Worm (Caenorhabditis elegans): ENCODE results near the gene dnbp-1.

dnbp-1 gene

DNA sequence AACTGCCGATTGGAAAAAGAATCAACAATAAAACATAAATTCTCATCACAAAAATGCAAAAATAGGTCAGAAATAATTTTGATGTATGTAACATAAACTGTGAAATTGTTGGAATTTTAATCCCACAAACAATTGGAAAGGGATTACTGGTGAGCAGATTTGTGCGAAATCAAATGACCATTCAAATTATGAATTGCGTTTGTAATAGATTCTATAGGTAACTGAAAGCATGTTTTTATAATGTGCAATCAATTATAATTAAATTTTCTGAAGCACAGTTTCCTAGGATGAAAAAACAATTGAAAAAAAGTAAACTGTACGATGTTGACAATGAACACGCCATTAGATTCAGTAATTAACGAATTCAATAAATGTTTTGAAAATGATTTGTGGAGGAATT is 6.1 kb upstream of the dnbp-1 start, which contains the start of gene tor-1:
tor-1 (minus strand) TSS at position 101 of the 400 bp plus-strand sequence.
- no peak for TF ChIP-seq T26A8.4 (GFP tag; IDR thresholded peaks at IDR 0.05)
- no peak for TF ChIP-seq mep-1 (tag; optimal IDR thresholded peaks at IDR 0.05)

DNA sequence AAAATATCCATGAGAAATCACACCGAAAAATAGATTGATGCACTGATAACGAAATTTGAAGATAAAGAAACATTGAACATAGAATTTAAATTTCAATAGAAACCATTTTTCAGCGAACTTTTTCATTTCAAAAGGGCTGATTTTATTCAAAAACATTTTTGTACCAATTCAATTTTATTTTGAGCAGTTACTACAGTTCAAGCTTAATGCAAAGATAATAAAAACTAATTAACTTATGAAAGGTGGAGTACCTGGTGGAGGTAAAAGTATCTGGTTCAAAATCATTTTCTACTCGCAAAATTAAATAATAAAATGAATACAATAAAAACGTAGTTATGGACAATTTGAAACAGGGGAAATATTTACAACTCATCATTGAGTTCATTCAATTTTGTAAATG is 4.4 kb upstream of the dnbp-1 start, which contains the start of gene tor-2:
tor-2 (minus strand) TSS at position 101 of the 400 bp plus-strand sequence.
- TF ChIP-seq F44E2.7 (GFP tag; IDR thresholded peaks at IDR 0.05) = no peak
- no peak for TF ChIP-seq lin-15B (tag; optimal IDR thresholded peaks at IDR 0.05)
- TF ChIP-seq tra-1 (GFP tag; IDR thresholded peaks at IDR 0.05) = no peak
- TF ChIP-seq nhr-41 (GFP tag; IDR thresholded peaks at IDR 0.05) = no peak
- TF ChIP-seq dmd-9 (GFP tag; IDR thresholded peaks at IDR 0.05) = no peak
- no peak for TF ChIP-seq ces-1 (GFP tag; optimal IDR thresholded peaks at IDR 0.05)
- TF ChIP-seq D1046.2 (GFP tag; IDR thresholded peaks at IDR 0.05) = no peak
- TF ChIP-seq daf-12 (tag; optimal IDR thresholded peaks at IDR 0.05) = no peak
- no peak for TF ChIP-seq unc-62 (GFP tag; optimal IDR thresholded peaks at IDR 0.05 in 1 of 2)
- no peak for TF ChIP-seq unc-62 (tag; optimal IDR thresholded peaks at IDR 0.05)
- TF ChIP-seq saeg-2 (GFP tag; IDR thresholded peaks at IDR 0.05) = no peak
- TF ChIP-seq nhr-77 (tag; optimal IDR thresholded peaks at IDR 0.05) = no peak
- no peak for TF ChIP-seq set-16 (GFP tag; IDR thresholded peaks at IDR 0.05)
- no peak for TF ChIP-seq fkh-10 (GFP tag; optimal IDR thresholded peaks at IDR 0.05)

DNA sequence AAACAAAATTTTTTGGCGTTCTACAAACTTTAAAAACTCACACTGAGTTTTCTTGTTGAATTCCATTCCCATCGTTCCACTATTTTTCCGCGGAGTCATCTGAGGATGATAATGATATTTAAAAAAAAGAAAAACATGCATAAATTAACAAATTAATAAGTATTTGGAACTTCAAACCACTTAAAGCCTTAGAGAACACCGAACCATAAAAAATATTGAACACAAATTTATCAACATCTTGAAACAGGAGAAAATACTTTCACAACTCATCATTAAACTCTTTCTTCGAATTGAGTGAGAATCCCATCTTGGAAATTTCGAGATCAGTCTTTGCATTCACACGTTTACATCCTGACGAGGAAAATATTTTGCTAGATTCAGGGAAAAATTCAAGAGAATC is 2.8 kb upstream of the dnbp-1 start, which contains the start of gene gei-18:
gei-18 (minus strand) TSS at position 101 of the 400 bp plus-strand sequence.
- TF ChIP-seq nhr-102 (tag; optimal IDR thresholded peaks at IDR 0.05) = no peak

DNA sequence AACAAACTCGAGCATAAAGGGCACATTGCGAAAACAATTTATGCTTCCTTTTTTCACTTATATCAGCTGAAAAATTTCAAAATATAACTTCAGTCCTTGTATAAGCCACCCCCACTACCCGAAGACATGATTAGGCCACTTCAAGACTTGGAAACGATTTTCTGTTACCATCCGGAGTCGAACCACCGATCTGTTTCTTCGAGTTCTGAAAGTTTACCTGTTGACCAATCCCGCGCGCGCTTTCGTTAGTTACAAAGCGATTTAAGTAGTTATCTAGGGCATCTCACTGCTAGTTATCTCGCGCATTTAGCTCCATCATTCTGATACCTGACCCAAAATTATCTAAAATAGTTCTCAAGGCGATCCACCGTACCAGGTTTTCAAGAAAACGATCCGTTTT is 14.1 kb downstream of the dnbp-1 start:
- peak; percentile 72 for TF ChIP-seq aha-1 (tag)
- peak; percentile 91 for TF ChIP-seq snpc-1.2 (GFP tag; IDR thresholded peaks at IDR 0.05)

ce11 chrIV:13954578-13954977 is 25.1 kb downstream of the dnbp-1 start:
- TF ChIP-seq D1046.2 (GFP tag; IDR thresholded peaks at IDR 0.05) = no peak
- peak; percentile 67; the same call in 1 of the 2 replicates for TF ChIP-seq snpc-1.2 (GFP tag; IDR thresholded peaks at IDR 0.05)

- peak; percentile 60; the same call in 1 of the 2 replicates for TF ChIP-seq snpc-1.2 (GFP tag; IDR thresholded peaks at IDR 0.05)
- no peak for TF ChIP-seq hmg-1.1 (GFP tag; IDR thresholded peaks at IDR 0.05)
- TF ChIP-seq lir-3 (tag; optimal IDR thresholded peaks at IDR 0.05) = no peak
Observed at ce11 chrIV:13953974-13954373, 25.7 kb downstream of the dnbp-1 start.

ce11 chrIV:13945188-13945587 is 34.5 kb downstream of the dnbp-1 start:
- TF ChIP-seq mxl-2 (GFP tag; conservative IDR thresholded peaks at IDR 0.05) = no peak
- TF ChIP-seq lin-15B (tag; optimal IDR thresholded peaks at IDR 0.05) = no peak
- no peak for TF ChIP-seq aha-1 (tag)
- TF ChIP-seq daf-12 (tag; optimal IDR thresholded peaks at IDR 0.05) = no peak
- no peak for TF ChIP-seq dmd-6 (GFP tag; IDR thresholded peaks at IDR 0.05)
- TF ChIP-seq tra-1 (GFP tag; IDR thresholded peaks at IDR 0.05) = no peak
- no peak for TF ChIP-seq dpl-1 (GFP tag; optimal IDR thresholded peaks at IDR 0.05)
- no peak for TF ChIP-seq nhr-10 (tag; optimal IDR thresholded peaks at IDR 0.05)
- no peak for TF ChIP-seq ces-1 (GFP tag; optimal IDR thresholded peaks at IDR 0.05)
- no peak for TF ChIP-seq ztf-7 (tag; optimal IDR thresholded peaks at IDR 0.05)
- TF ChIP-seq daf-19 (GFP tag; conservative IDR thresholded peaks at IDR 0.05) = no peak

- peak; percentile 83 for TF ChIP-seq snpc-1.2 (GFP tag; IDR thresholded peaks at IDR 0.05)
- no peak for TF ChIP-seq mxl-3 (GFP tag; optimal IDR thresholded peaks at IDR 0.05)
- TF ChIP-seq ces-1 (GFP tag; optimal IDR thresholded peaks at IDR 0.05) = no peak
Observed at ce11 chrIV:13941640-13942039, 38.0 kb downstream of the dnbp-1 start.
